Fruit fly (Drosophila melanogaster) whole organism, embryonic: ENCODE measurements around the gene CG11178.
A peak's percentile ranks its signal among the peaks of the same experiment; 100 is the strongest.

Source experiments
- Aef1 ChIP-seq: fragments of 200-800 bp; sonication (Bioruptor generic); IDR thresholded peaks from 3 replicates; pipeline ENCODE4 v1.3.6; 2022; ENCODE audit warnings: missing biosample characterization, missing genetic modification characterization
- Atf3 ChIP-seq: fragments of 200-800 bp; sonication (Bioruptor generic); optimal IDR thresholded peaks from 3 replicates; lab custom pipeline; 2016; ENCODE audit warnings: missing biosample characterization, missing genetic modification characterization
- BEAF-32 ChIP-seq: fragments of 200-800 bp; sonication (Bioruptor generic); optimal IDR thresholded peaks from 3 replicates; lab custom pipeline; 2017; ENCODE audit warnings: missing biosample characterization, missing genetic modification characterization, mild to moderate bottlenecking, moderate library complexity, missing genetic modification reagents
- CG10979 ChIP-seq: fragments of 200-800 bp; sonication (Bioruptor generic); optimal IDR thresholded peaks from 2 replicates; lab custom pipeline; 2018; ENCODE audit warnings: missing biosample characterization, mild to moderate bottlenecking, missing genetic modification characterization, moderate library complexity
- CG11085 ChIP-seq: fragments of 200-800 bp; sonication (Bioruptor generic); IDR thresholded peaks from 2 replicates; pipeline ENCODE4 v1.3.6; 2022; ENCODE audit warnings: missing biosample characterization, missing genetic modification characterization
- CG11093 ChIP-seq: fragments of 200-800 bp; sonication (Bioruptor generic); IDR thresholded peaks from 3 replicates; pipeline ENCODE4 v1.3.6; 2022; ENCODE audit warnings: missing biosample characterization, missing genetic modification characterization
- CG11456 ChIP-seq: fragments of 200-800 bp; sonication (Bioruptor generic); IDR thresholded peaks from 3 replicates; pipeline ENCODE4 v1.3.6; 2022; ENCODE audit warnings: missing biosample characterization, missing genetic modification characterization
- CG13424 ChIP-seq: fragments of 200-800 bp; sonication (Bioruptor generic); optimal IDR thresholded peaks from 2 replicates; lab custom pipeline; 2019; ENCODE audit warnings: missing biosample characterization, mild to moderate bottlenecking, missing genetic modification characterization, moderate library complexity
- CG15601 ChIP-seq: fragments of 200-800 bp; sonication (Bioruptor generic); optimal IDR thresholded peaks from 3 replicates; lab custom pipeline; 2019; ENCODE audit warnings: missing biosample characterization, mild to moderate bottlenecking, missing genetic modification characterization, moderate library complexity
- CG16863 ChIP-seq: fragments of 200-800 bp; sonication (Bioruptor generic); optimal IDR thresholded peaks from 3 replicates; lab custom pipeline; 2016; ENCODE audit warnings: missing biosample characterization, missing genetic modification characterization
- CG2712 ChIP-seq: fragments of 200-800 bp; optimal IDR thresholded peaks from 3 replicates; lab custom pipeline; 2019; ENCODE audit warnings: missing biosample characterization, mild to moderate bottlenecking, missing genetic modification characterization, moderate library complexity
- CG2889 ChIP-seq: fragments of 200-800 bp; sonication (Bioruptor generic); IDR thresholded peaks from 3 replicates; pipeline ENCODE4 v1.3.6; 2022; ENCODE audit warnings: missing biosample characterization, missing genetic modification characterization
- CG31388 ChIP-seq: fragments of 200-800 bp; sonication (Bioruptor generic); optimal IDR thresholded peaks from 2 replicates; lab custom pipeline; 2016; ENCODE audit warnings: missing biosample characterization, missing genetic modification characterization
- CG3995 ChIP-seq: fragments of 200-800 bp; sonication (Bioruptor generic); optimal IDR thresholded peaks from 3 replicates; lab custom pipeline; 2016; ENCODE audit warnings: missing biosample characterization, missing genetic modification characterization
- CG42726 ChIP-seq: fragments of 200-800 bp; sonication (Bioruptor generic); IDR thresholded peaks from 2 replicates; pipeline ENCODE4 v1.3.6; 2022; ENCODE audit warnings: missing biosample characterization, missing genetic modification characterization; ENCODE audit not compliant: partially characterized antibody
- CG4424 ChIP-seq: fragments of 200-800 bp; sonication (Bioruptor generic); optimal IDR thresholded peaks from 3 replicates; lab custom pipeline; 2016; ENCODE audit warnings: missing biosample characterization, missing genetic modification characterization
- CG7987 ChIP-seq: fragments of 200-800 bp; sonication (Bioruptor generic); optimal IDR thresholded peaks from 2 replicates; lab custom pipeline; 2018; ENCODE audit warnings: missing biosample characterization, mild to moderate bottlenecking, missing genetic modification characterization, moderate library complexity
- CG9215 ChIP-seq: fragments of 200-800 bp; sonication (Bioruptor generic); IDR thresholded peaks from 2 replicates; pipeline ENCODE4 v1.3.6; 2022; ENCODE audit warnings: missing biosample characterization, missing genetic modification characterization
- CG9437 ChIP-seq: fragments of 200-800 bp; sonication (Bioruptor generic); optimal IDR thresholded peaks from 2 replicates; lab custom pipeline; 2018; ENCODE audit warnings: missing biosample characterization, mild to moderate bottlenecking, missing genetic modification characterization
- CG9609 ChIP-seq: fragments of 200-800 bp; sonication (Bioruptor generic); optimal IDR thresholded peaks from 3 replicates; lab custom pipeline; 2016; ENCODE audit warnings: missing biosample characterization, missing genetic modification characterization
- CG9932 ChIP-seq: fragments of 200-800 bp; sonication (Bioruptor generic); IDR thresholded peaks from 2 replicates; pipeline ENCODE4 v1.3.6; 2022; ENCODE audit warnings: missing biosample characterization, missing genetic modification characterization
- CkIIα-i1 ChIP-seq: fragments of 200-800 bp; sonication (Bioruptor generic); IDR thresholded peaks from 2 replicates; pipeline ENCODE4 v1.3.6; 2022; ENCODE audit warnings: missing biosample characterization, missing genetic modification characterization
- Deaf1 ChIP-seq: fragments of 200-800 bp; optimal IDR thresholded peaks from 3 replicates; lab custom pipeline; 2019; ENCODE audit warnings: missing biosample characterization, mild to moderate bottlenecking, missing genetic modification characterization, moderate library complexity
- Dip3 ChIP-seq: fragments of 200-800 bp; sonication (Bioruptor generic); optimal IDR thresholded peaks from 3 replicates; lab custom pipeline; 2016; ENCODE audit warnings: missing biosample characterization, missing genetic modification characterization
- Fer1 ChIP-seq: fragments of 200-800 bp; sonication (Bioruptor generic); optimal IDR thresholded peaks from 2 replicates; lab custom pipeline; 2017; ENCODE audit warnings: missing biosample characterization, mild to moderate bottlenecking, missing genetic modification characterization
- GATAe ChIP-seq: fragments of 200-800 bp; sonication (Bioruptor generic); conservative IDR thresholded peaks from 2 replicates; pipeline ENCODE4 v1.3.6; 2022; ENCODE audit warnings: missing biosample characterization, missing genetic modification characterization
- Hand ChIP-seq: fragments of 200-800 bp; sonication (Bioruptor generic); optimal IDR thresholded peaks from 2 replicates; lab custom pipeline; 2017; ENCODE audit warnings: mild to moderate bottlenecking, missing biosample characterization, missing genetic modification reagents, missing genetic modification characterization
- HmgD ChIP-seq: fragments of 200-800 bp; sonication (Bioruptor generic); optimal IDR thresholded peaks from 3 replicates; lab custom pipeline; 2016; ENCODE audit warnings: missing biosample characterization, missing genetic modification characterization
- Hr39 ChIP-seq: fragments of >200 bp; optimal IDR thresholded peaks from 2 replicates; lab custom pipeline; 2017
- Hr78 ChIP-seq, 2 experiments: fragments of 200-800 bp in 1 of 2; fragments of >200 bp in 1 of 2; sonication (Bioruptor generic) in 1 of 2; optimal IDR thresholded peaks; 2 replicates each; lab custom pipeline; 2017 to 2019; ENCODE audit warnings: missing biosample characterization in 2 of 2, missing genetic modification characterization in 2 of 2, mild to moderate bottlenecking in 1 of 2, moderate library complexity in 1 of 2
- Med ChIP-seq: fragments of 200-800 bp; sonication (Bioruptor generic); peaks from one replicate; lab custom pipeline; 2016; ENCODE audit warnings: missing biosample characterization, missing genetic modification characterization, mild to moderate bottlenecking, inconsistent platforms, moderate library complexity
- Nf-YC ChIP-seq: fragments of 200-800 bp; optimal IDR thresholded peaks from 3 replicates; lab custom pipeline; 2019; ENCODE audit warnings: missing biosample characterization, mild to moderate bottlenecking, missing genetic modification characterization, moderate library complexity
- NfI ChIP-seq: fragments of 200-800 bp; sonication (Bioruptor generic); optimal IDR thresholded peaks from 3 replicates; lab custom pipeline; 2018; ENCODE audit warnings: missing biosample characterization, mild to moderate bottlenecking, missing genetic modification characterization, moderate library complexity
- Pdp1 ChIP-seq, 2 experiments: fragments of 200-800 bp; sonication (Bioruptor generic); optimal IDR thresholded peaks; 3 replicates each; lab custom pipeline; 2016; ENCODE audit warnings: missing biosample characterization in 2 of 2, missing genetic modification characterization in 2 of 2, mild to moderate bottlenecking in 1 of 2, moderate library complexity in 1 of 2
- Side ChIP-seq: fragments of 200-800 bp; sonication (Bioruptor generic); optimal IDR thresholded peaks from 2 replicates; lab custom pipeline; 2016; ENCODE audit warnings: missing biosample characterization, missing genetic modification characterization
- Xrp1 ChIP-seq: fragments of 200-800 bp; sonication (Bioruptor generic); IDR thresholded peaks from 2 replicates; pipeline ENCODE4 v1.3.6; 2022; ENCODE audit warnings: missing biosample characterization, missing genetic modification characterization
- al ChIP-seq: fragments of 200-800 bp; sonication (Bioruptor generic); IDR thresholded peaks from 2 replicates; pipeline ENCODE4 v1.3.6; 2022; ENCODE audit warnings: missing biosample characterization, missing genetic modification characterization
- chm ChIP-seq: fragments of 200-800 bp; sonication (Bioruptor generic); IDR thresholded peaks from 2 replicates; pipeline ENCODE4 v1.3.6; 2022; ENCODE audit warnings: missing biosample characterization, missing genetic modification characterization
- emc ChIP-seq: fragments of 200-800 bp; sonication (Bioruptor generic); optimal IDR thresholded peaks from 2 replicates; lab custom pipeline; 2016; ENCODE audit warnings: missing biosample characterization, missing genetic modification characterization
- ftz-f1 ChIP-seq: fragments of 200-800 bp; sonication (Bioruptor generic); optimal IDR thresholded peaks from 2 replicates; lab custom pipeline; 2016; ENCODE audit warnings: missing biosample characterization, missing genetic modification characterization
- h ChIP-seq: fragments of >200 bp; optimal IDR thresholded peaks from 2 replicates; lab custom pipeline; 2017
- hb ChIP-seq: fragments of 200-800 bp; sonication (Bioruptor generic); IDR thresholded peaks from 3 replicates; pipeline ENCODE4 v1.3.6; 2022; ENCODE audit warnings: missing biosample characterization, missing genetic modification characterization; ENCODE audit not compliant: partially characterized antibody
- insv ChIP-seq, 2 experiments: fragments of 200-800 bp; sonication (Bioruptor generic); optimal IDR thresholded peaks; 3 replicates each; lab custom pipeline; 2016 to 2018; ENCODE audit warnings: missing biosample characterization in 2 of 2, missing genetic modification characterization in 2 of 2
- jumu ChIP-seq: fragments of 200-800 bp; sonication (Bioruptor generic); optimal IDR thresholded peaks from 3 replicates; lab custom pipeline; 2016; ENCODE audit warnings: missing biosample characterization, missing genetic modification characterization
- kni ChIP-seq: fragments of 200-800 bp; sonication (Bioruptor generic); optimal IDR thresholded peaks from 3 replicates; lab custom pipeline; 2017; ENCODE audit warnings: mild to moderate bottlenecking, missing biosample characterization, missing genetic modification reagents, missing genetic modification characterization
- nau ChIP-seq: fragments of 200-800 bp; sonication (Bioruptor generic); optimal IDR thresholded peaks from 3 replicates; lab custom pipeline; 2017; ENCODE audit warnings: missing biosample characterization, mild to moderate bottlenecking, missing genetic modification characterization, missing genetic modification reagents
- psq ChIP-seq: fragments of 200-800 bp; sonication (Bioruptor generic); optimal IDR thresholded peaks from 2 replicates; lab custom pipeline; 2017; ENCODE audit warnings: missing biosample characterization, missing genetic modification characterization
- ranshi ChIP-seq: fragments of 200-800 bp; sonication (Bioruptor generic); IDR thresholded peaks from 2 replicates; pipeline ENCODE4 v1.3.6; 2022; ENCODE audit warnings: missing biosample characterization, missing genetic modification characterization
- ro ChIP-seq: fragments of 200-800 bp; sonication (Bioruptor generic); IDR thresholded peaks from 2 replicates; pipeline ENCODE4 v1.3.6; 2022; ENCODE audit warnings: missing biosample characterization, missing genetic modification characterization
- tio ChIP-seq: fragments of 200-800 bp; sonication (Bioruptor generic); optimal IDR thresholded peaks from 2 replicates; lab custom pipeline; 2017; ENCODE audit warnings: missing biosample characterization, missing genetic modification characterization, inconsistent platforms
- tx ChIP-seq: fragments of 200-800 bp; sonication (Bioruptor generic); optimal IDR thresholded peaks from 2 replicates; lab custom pipeline; 2016; ENCODE audit warnings: missing biosample characterization, missing genetic modification characterization
- yki ChIP-seq: fragments of >200 bp; optimal IDR thresholded peaks from 3 replicates; lab custom pipeline; 2018

The CG11178 gene

DNA sequence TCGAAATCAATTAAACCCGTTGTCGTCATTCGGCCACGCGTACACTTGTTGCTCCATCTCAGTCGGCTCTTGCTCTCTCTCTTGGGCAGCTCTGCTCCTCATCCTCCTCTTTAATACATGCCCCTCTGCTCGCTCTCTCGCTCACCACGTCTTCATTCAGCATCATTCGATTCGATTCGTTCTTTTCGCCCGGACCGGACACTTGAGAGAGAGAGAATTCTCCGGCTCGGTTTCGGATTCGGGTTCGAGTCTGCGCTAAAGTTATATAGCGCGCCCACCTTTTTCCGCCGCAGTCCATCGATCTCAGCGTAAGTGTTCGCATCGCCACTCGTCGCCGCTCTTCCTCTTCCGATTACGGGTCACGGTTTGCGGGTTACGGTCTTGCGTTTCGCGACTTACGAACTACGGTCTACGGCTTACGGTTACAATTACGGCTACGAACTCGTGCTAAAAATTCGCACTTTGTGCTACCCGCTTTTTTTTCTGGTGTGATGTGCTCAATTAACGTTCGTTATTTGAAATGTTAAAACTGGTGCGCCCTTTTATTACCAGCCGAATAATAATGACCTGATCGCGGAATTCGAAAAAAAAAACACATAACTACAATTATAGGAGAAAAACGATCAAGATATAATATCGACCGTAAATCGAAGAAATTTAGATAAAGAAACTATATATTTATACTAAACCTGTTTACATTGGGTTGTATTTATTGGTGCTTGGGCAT lies 36.6 kb downstream of the CG11178 start (continued):
- peak; percentile 50; the same call in 1 of the 2 replicates for TF ChIP-seq CG42726 (GFP tag; lab: Robert Waterston, UW)
- TF ChIP-seq Nf-YC = peak; percentile 56
- TF ChIP-seq CG11085 (GFP tag; lab: Robert Waterston, UW) = no peak
- TF ChIP-seq CG16863 (GFP tag; lab: Kevin White, UChicago) = no peak
- no peak for TF ChIP-seq nau (GFP tag; lab: Kevin White, UChicago)
- no peak for TF ChIP-seq jumu (GFP tag; lab: Kevin White, UChicago)
- TF ChIP-seq emc (GFP tag; lab: Kevin White, UChicago) = no peak
- peak; percentile 52 for TF ChIP-seq yki
- peak in 1 of 2 experiments; percentile 86 for TF ChIP-seq Pdp1 (GFP tag; optimal IDR thresholded peaks at IDR 0.05; lab: Kevin White, UChicago)
- TF ChIP-seq CG10979 (tag; lab: Kevin White, UChicago) = no peak
- TF ChIP-seq CG11456 = no peak
- no peak for TF ChIP-seq Dip3
- peak; percentile 54 for TF ChIP-seq Fer1
- peak; percentile 77 for TF ChIP-seq ftz-f1 (GFP tag; lab: Kevin White, UChicago)
- peak; percentile 20; the same call in 1 of the 2 replicates for TF ChIP-seq CG9932 (GFP tag; lab: Robert Waterston, UW)
- TF ChIP-seq NfI = no peak
- TF ChIP-seq chm (GFP tag; lab: Robert Waterston, UW) = 0 out of 2 replicates have a peak, but pooled peaks have one; percentile 43
- TF ChIP-seq ro (GFP tag; lab: Robert Waterston, UW) = no peak
- TF ChIP-seq Hr78 (GFP tag; optimal IDR thresholded peaks at IDR 0.05; lab: Kevin White, UChicago) = peak in 1 of 2 experiments; percentile 60
- TF ChIP-seq Atf3 (GFP tag; lab: Kevin White, UChicago) = no peak
- no peak for TF ChIP-seq GATAe
- TF ChIP-seq CG31388 (GFP tag; lab: Kevin White, UChicago) = no peak
- TF ChIP-seq CG13424 (tag; lab: Kevin White, UChicago) = no peak
- no peak for TF ChIP-seq tx (GFP tag; lab: Kevin White, UChicago)
- no peak for TF ChIP-seq CkIIα-i1 (GFP tag; lab: Robert Waterston, UW)
- TF ChIP-seq CG9437 (GFP tag; lab: Kevin White, UChicago) = peak; percentile 74
- peak; percentile 87 for TF ChIP-seq Med (GFP tag; lab: Kevin White, UChicago)
- TF ChIP-seq h (lab: Kevin White, UChicago) = no peak
- TF ChIP-seq CG4424 = no peak
- no peak for TF ChIP-seq Hand (GFP tag; lab: Kevin White, UChicago)
- TF ChIP-seq Aef1 (GFP tag; lab: Robert Waterston, UW) = no peak
- TF ChIP-seq CG2712 (tag; lab: Kevin White, UChicago) = no peak
- TF ChIP-seq Side (GFP tag; lab: Kevin White, UChicago) = no peak
- TF ChIP-seq tio (GFP tag; lab: Kevin White, UChicago) = no peak
- peak; percentile 36 for TF ChIP-seq CG7987 (GFP tag; lab: Kevin White, UChicago)

DNA sequence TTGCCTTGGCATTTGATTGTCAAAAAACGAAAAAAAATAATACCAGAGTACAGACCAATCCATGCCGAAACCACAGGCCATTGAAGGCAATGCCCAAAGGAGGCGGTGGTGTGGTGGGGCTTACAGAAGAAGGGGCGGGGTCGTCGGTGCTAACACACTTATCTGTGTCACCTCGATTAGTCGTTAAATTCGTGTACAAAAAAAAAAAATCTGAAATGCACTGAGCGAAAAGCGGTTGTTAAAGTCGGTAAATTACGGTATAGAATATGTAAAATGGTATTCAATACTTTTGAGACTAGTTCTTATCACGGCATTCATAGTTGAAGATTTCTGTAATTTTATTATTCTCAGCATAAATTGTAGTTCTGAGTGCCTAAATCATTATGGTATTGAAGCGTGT lies 38.5 kb downstream of the CG11178 start:
- TF ChIP-seq al (GFP tag; lab: Robert Waterston, UW) (no peak), Xrp1 (peak; percentile 74), CG2889 (no peak), CG11093 (no peak), BEAF-32 (GFP tag; lab: Kevin White, UChicago) (no peak), hb (GFP tag; lab: Robert Waterston, UW) (no peak), psq (GFP tag; lab: Kevin White, UChicago) (no peak), Deaf1 (tag; lab: Kevin White, UChicago) (no peak), ranshi (peak; percentile 72), CG15601 (tag; lab: Kevin White, UChicago) (peak; percentile 13), HmgD (GFP tag; lab: Kevin White, UChicago) (no peak), insv (GFP tag; optimal IDR thresholded peaks at IDR 0.05; lab: Kevin White, UChicago) (no peak), kni (GFP tag; lab: Kevin White, UChicago) (no peak), CG9609 (GFP tag; lab: Kevin White, UChicago) (peak; percentile 18), Aef1 (GFP tag; lab: Robert Waterston, UW) (peak; percentile 70; the same call in 2 of the 3 replicates), Hr39 (lab: Kevin White, UChicago) (no peak), CG9215 (no peak), CG3995 (GFP tag; lab: Kevin White, UChicago) (no peak)
